Fruit fly (Drosophila melanogaster) whole organism, embryonic: ENCODE results near the gene STUB1.

ENCODE experiments used
- ATbp ChIP-seq: fragments of 200-800 bp; sonication (Bioruptor generic); optimal IDR thresholded peaks from 2 replicates; lab custom pipeline; 2017; ENCODE audit warnings: missing biosample characterization, mild to moderate bottlenecking, missing genetic modification characterization, missing genetic modification reagents
- CG10267 ChIP-seq: fragments of 200-800 bp; sonication (Bioruptor generic); optimal IDR thresholded peaks from 2 replicates; lab custom pipeline; 2018; ENCODE audit warnings: missing biosample characterization, mild to moderate bottlenecking, missing genetic modification characterization, moderate library complexity
- CG10565 ChIP-seq: fragments of 200-800 bp; sonication (Bioruptor generic); optimal IDR thresholded peaks from 3 replicates; lab custom pipeline; 2016; ENCODE audit warnings: missing biosample characterization, mild to moderate bottlenecking, missing genetic modification characterization
- CG11247 ChIP-seq: fragments of 200-800 bp; sonication (Bioruptor generic); IDR thresholded peaks from 2 replicates; pipeline ENCODE4 v1.3.6; 2022; ENCODE audit warnings: missing biosample characterization, missing genetic modification characterization
- CG11560 ChIP-seq: fragments of 200-800 bp; sonication (Bioruptor generic); IDR thresholded peaks from 3 replicates; pipeline ENCODE4 v1.3.6; 2022; ENCODE audit warnings: missing biosample characterization, missing genetic modification characterization
- CG14441 ChIP-seq: fragments of 200-800 bp; sonication (Bioruptor generic); IDR thresholded peaks from 2 replicates; pipeline ENCODE4 v1.3.6; 2022; ENCODE audit warnings: missing biosample characterization, missing genetic modification characterization
- CG14965 ChIP-seq: fragments of 200-800 bp; sonication (Bioruptor generic); optimal IDR thresholded peaks from 2 replicates; lab custom pipeline; 2016; ENCODE audit warnings: missing biosample characterization, missing genetic modification characterization, borderline replicate concordance
- CG17612 ChIP-seq: fragments of 200-800 bp; sonication (Bioruptor generic); IDR thresholded peaks from 2 replicates; pipeline ENCODE4 v1.3.6; 2022; ENCODE audit warnings: missing biosample characterization, missing genetic modification characterization
- CG30431 ChIP-seq: fragments of 200-800 bp; sonication (Bioruptor generic); optimal IDR thresholded peaks from 2 replicates; lab custom pipeline; 2017; ENCODE audit warnings: missing biosample characterization, missing genetic modification characterization
- CG32772 ChIP-seq: fragments of 200-800 bp; sonication (Bioruptor generic); IDR thresholded peaks from 2 replicates; pipeline ENCODE4 v1.3.6; 2022; ENCODE audit warnings: missing biosample characterization, missing genetic modification characterization
- CG4328 ChIP-seq: fragments of 200-800 bp; sonication (Bioruptor generic); optimal IDR thresholded peaks from 3 replicates; lab custom pipeline; 2017; ENCODE audit warnings: missing biosample characterization, missing genetic modification reagents, missing genetic modification characterization
- CG4424 ChIP-seq: fragments of 200-800 bp; sonication (Bioruptor generic); optimal IDR thresholded peaks from 3 replicates; lab custom pipeline; 2016; ENCODE audit warnings: missing biosample characterization, missing genetic modification characterization
- CG6254 ChIP-seq: fragments of 200-800 bp; sonication (Bioruptor generic); optimal IDR thresholded peaks from 3 replicates; lab custom pipeline; 2017; ENCODE audit warnings: mild to moderate bottlenecking, missing biosample characterization, missing genetic modification reagents, missing genetic modification characterization
- CG7271 ChIP-seq: fragments of 200-800 bp; sonication (Bioruptor generic); optimal IDR thresholded peaks from 2 replicates; lab custom pipeline; 2018; ENCODE audit warnings: missing biosample characterization, mild to moderate bottlenecking, missing genetic modification characterization, moderate library complexity
- D ChIP-seq, 2 experiments: fragments of 200-800 bp in 1 of 2; fragments of >200 bp in 1 of 2; sonication (Bioruptor generic) in 1 of 2; optimal IDR thresholded peaks; 2 replicates in 1 of 2; 3 replicates in 1 of 2; lab custom pipeline; 2017; ENCODE audit warnings: mild to moderate bottlenecking in 1 of 2, missing biosample characterization in 1 of 2, missing genetic modification characterization in 1 of 2, missing genetic modification reagents in 1 of 2
- Dip2 ChIP-seq: fragments of 200-800 bp; sonication (Bioruptor generic); IDR thresholded peaks from 2 replicates; pipeline ENCODE4 v1.3.6; 2022; ENCODE audit warnings: missing biosample characterization, missing genetic modification characterization
- Dip3 ChIP-seq: fragments of 200-800 bp; sonication (Bioruptor generic); optimal IDR thresholded peaks from 3 replicates; lab custom pipeline; 2016; ENCODE audit warnings: missing biosample characterization, missing genetic modification characterization
- Doc3 ChIP-seq: fragments of 200-800 bp; sonication (Bioruptor generic); IDR thresholded peaks from 3 replicates; pipeline ENCODE4 v1.3.6; 2022; ENCODE audit warnings: missing biosample characterization, missing genetic modification characterization; ENCODE audit not compliant: partially characterized antibody
- Dp ChIP-seq: fragments of 200-800 bp; sonication (Bioruptor generic); optimal IDR thresholded peaks from 2 replicates; lab custom pipeline; 2018; ENCODE audit warnings: missing biosample characterization, mild to moderate bottlenecking, missing genetic modification characterization, moderate library complexity
- Elba2 ChIP-seq: fragments of 200-800 bp; sonication (Bioruptor generic); optimal IDR thresholded peaks from 3 replicates; lab custom pipeline; 2016; ENCODE audit warnings: missing biosample characterization, missing genetic modification characterization
- GATAe ChIP-seq: fragments of 200-800 bp; sonication (Bioruptor generic); conservative IDR thresholded peaks from 2 replicates; pipeline ENCODE4 v1.3.6; 2022; ENCODE audit warnings: missing biosample characterization, missing genetic modification characterization
- HLHmδ ChIP-seq: fragments of 200-800 bp; sonication (Bioruptor generic); optimal IDR thresholded peaks from 2 replicates; lab custom pipeline; 2018; ENCODE audit warnings: missing biosample characterization, mild to moderate bottlenecking, missing genetic modification characterization, moderate library complexity
- HmgD ChIP-seq: fragments of 200-800 bp; sonication (Bioruptor generic); optimal IDR thresholded peaks from 3 replicates; lab custom pipeline; 2016; ENCODE audit warnings: missing biosample characterization, missing genetic modification characterization
- Hr78 ChIP-seq, 2 experiments: fragments of 200-800 bp in 1 of 2; fragments of >200 bp in 1 of 2; sonication (Bioruptor generic) in 1 of 2; optimal IDR thresholded peaks; 2 replicates each; lab custom pipeline; 2017 to 2019; ENCODE audit warnings: missing biosample characterization in 2 of 2, missing genetic modification characterization in 2 of 2, mild to moderate bottlenecking in 1 of 2, moderate library complexity in 1 of 2
- MESR4 ChIP-seq: fragments of 200-800 bp; sonication (Bioruptor generic); optimal IDR thresholded peaks from 2 replicates; lab custom pipeline; 2018; ENCODE audit warnings: missing biosample characterization, mild to moderate bottlenecking, missing genetic modification characterization, moderate library complexity
- Max ChIP-seq: fragments of 200-800 bp; sonication (Bioruptor generic); optimal IDR thresholded peaks from 2 replicates; lab custom pipeline; 2016; ENCODE audit warnings: missing biosample characterization, mild to moderate bottlenecking, missing genetic modification characterization
- Sin3A ChIP-seq: fragments of >200 bp; optimal IDR thresholded peaks from 2 replicates; lab custom pipeline; 2018
- ash1 ChIP-seq: fragments of 200-800 bp; sonication (Bioruptor generic); optimal IDR thresholded peaks from 2 replicates; lab custom pipeline; 2018; ENCODE audit warnings: missing biosample characterization, mild to moderate bottlenecking, missing genetic modification characterization
- az2 ChIP-seq: fragments of 200-800 bp; sonication (Bioruptor generic); optimal IDR thresholded peaks from 3 replicates; lab custom pipeline; 2016; ENCODE audit warnings: missing biosample characterization, missing genetic modification characterization
- bbx ChIP-seq: fragments of 200-800 bp; sonication (Bioruptor generic); IDR thresholded peaks from 2 replicates; pipeline ENCODE4 v1.3.6; 2022; ENCODE audit warnings: missing biosample characterization, missing genetic modification characterization; ENCODE audit not compliant: partially characterized antibody
- br ChIP-seq: fragments of >200 bp; optimal IDR thresholded peaks from 2 replicates; lab custom pipeline; 2017
- corto ChIP-seq: fragments of 200-800 bp; sonication (Bioruptor generic); optimal IDR thresholded peaks from 2 replicates; lab custom pipeline; 2016; ENCODE audit warnings: missing biosample characterization, mild to moderate bottlenecking, missing genetic modification characterization, moderate library complexity
- dati ChIP-seq: fragments of 200-800 bp; sonication (Bioruptor generic); IDR thresholded peaks from 2 replicates; pipeline ENCODE4 v1.3.6; 2022; ENCODE audit warnings: missing biosample characterization, missing genetic modification characterization
- dysf ChIP-seq: fragments of 200-800 bp; sonication (Bioruptor generic); IDR thresholded peaks from 3 replicates; pipeline ENCODE4 v1.3.6; 2022; ENCODE audit warnings: missing biosample characterization, missing genetic modification characterization
- ems ChIP-seq: fragments of 200-800 bp; sonication (Bioruptor generic); optimal IDR thresholded peaks from 3 replicates; lab custom pipeline; 2016; ENCODE audit warnings: missing biosample characterization, missing genetic modification characterization
- ewg ChIP-seq: fragments of 200-800 bp; sonication (Bioruptor generic); optimal IDR thresholded peaks from 3 replicates; lab custom pipeline; 2017; ENCODE audit warnings: mild to moderate bottlenecking, missing biosample characterization, missing genetic modification reagents, missing genetic modification characterization
- fd102C ChIP-seq: fragments of 200-800 bp; sonication (Bioruptor generic); optimal IDR thresholded peaks from 2 replicates; lab custom pipeline; 2018; ENCODE audit warnings: missing biosample characterization, mild to moderate bottlenecking, missing genetic modification characterization, moderate library complexity
- fd64A ChIP-seq: fragments of 200-800 bp; sonication (Bioruptor generic); optimal IDR thresholded peaks from 3 replicates; lab custom pipeline; 2018; ENCODE audit warnings: missing biosample characterization, mild to moderate bottlenecking, missing genetic modification characterization
- gro ChIP-seq: fragments of 200-800 bp; sonication (Bioruptor generic); optimal IDR thresholded peaks from 2 replicates; lab custom pipeline; 2016; ENCODE audit warnings: missing biosample characterization, missing genetic modification characterization
- h ChIP-seq: fragments of >200 bp; optimal IDR thresholded peaks from 2 replicates; lab custom pipeline; 2017
- ham ChIP-seq: fragments of 200-800 bp; sonication (Bioruptor generic); IDR thresholded peaks from 2 replicates; pipeline ENCODE4 v1.3.6; 2022; ENCODE audit warnings: missing biosample characterization, missing genetic modification characterization
- hkb ChIP-seq, 2 experiments: fragments of 200-800 bp in 1 of 2; fragments of >200 bp in 1 of 2; sonication (Bioruptor generic) in 1 of 2; IDR thresholded peaks in 1 of 2; optimal IDR thresholded peaks in 1 of 2; 2 replicates each; pipeline versions ENCODE4 v1.3.6 to Lab custom; 2017 to 2022; ENCODE audit warnings: missing biosample characterization in 1 of 2, missing genetic modification characterization in 1 of 2
- luna ChIP-seq: fragments of 200-800 bp; sonication (Bioruptor generic); optimal IDR thresholded peaks from 2 replicates; lab custom pipeline; 2016; ENCODE audit warnings: missing biosample characterization, missing genetic modification characterization
- nerfin-2 ChIP-seq: fragments of 200-800 bp; sonication (Bioruptor generic); IDR thresholded peaks from 2 replicates; pipeline ENCODE4 v1.3.6; 2022; ENCODE audit warnings: missing biosample characterization, missing genetic modification characterization; ENCODE audit not compliant: partially characterized antibody
- repo ChIP-seq: fragments of 200-800 bp; sonication (Bioruptor generic); optimal IDR thresholded peaks from 2 replicates; lab custom pipeline; 2016; ENCODE audit warnings: missing biosample characterization, missing genetic modification characterization
- rib ChIP-seq: fragments of 200-800 bp; sonication (Bioruptor generic); IDR thresholded peaks from 2 replicates; pipeline ENCODE4 v1.3.6; 2022; ENCODE audit warnings: missing biosample characterization, missing genetic modification characterization
- sc ChIP-seq, 3 experiments: fragments of >200 bp in 2 of 3; fragments of 200-800 bp in 1 of 3; sonication (Bioruptor generic) in 1 of 3; optimal IDR thresholded peaks; 2 replicates in 2 of 3; 3 replicates in 1 of 3; lab custom pipeline; 2017; ENCODE audit warnings: mild to moderate bottlenecking in 1 of 3, missing biosample characterization in 1 of 3, missing genetic modification characterization in 1 of 3, missing genetic modification reagents in 1 of 3
- sr ChIP-seq: fragments of 200-800 bp; sonication (Bioruptor generic); IDR thresholded peaks from 3 replicates; pipeline ENCODE4 v1.3.6; 2022; ENCODE audit warnings: missing biosample characterization, missing genetic modification characterization

STUB1 gene

DNA sequence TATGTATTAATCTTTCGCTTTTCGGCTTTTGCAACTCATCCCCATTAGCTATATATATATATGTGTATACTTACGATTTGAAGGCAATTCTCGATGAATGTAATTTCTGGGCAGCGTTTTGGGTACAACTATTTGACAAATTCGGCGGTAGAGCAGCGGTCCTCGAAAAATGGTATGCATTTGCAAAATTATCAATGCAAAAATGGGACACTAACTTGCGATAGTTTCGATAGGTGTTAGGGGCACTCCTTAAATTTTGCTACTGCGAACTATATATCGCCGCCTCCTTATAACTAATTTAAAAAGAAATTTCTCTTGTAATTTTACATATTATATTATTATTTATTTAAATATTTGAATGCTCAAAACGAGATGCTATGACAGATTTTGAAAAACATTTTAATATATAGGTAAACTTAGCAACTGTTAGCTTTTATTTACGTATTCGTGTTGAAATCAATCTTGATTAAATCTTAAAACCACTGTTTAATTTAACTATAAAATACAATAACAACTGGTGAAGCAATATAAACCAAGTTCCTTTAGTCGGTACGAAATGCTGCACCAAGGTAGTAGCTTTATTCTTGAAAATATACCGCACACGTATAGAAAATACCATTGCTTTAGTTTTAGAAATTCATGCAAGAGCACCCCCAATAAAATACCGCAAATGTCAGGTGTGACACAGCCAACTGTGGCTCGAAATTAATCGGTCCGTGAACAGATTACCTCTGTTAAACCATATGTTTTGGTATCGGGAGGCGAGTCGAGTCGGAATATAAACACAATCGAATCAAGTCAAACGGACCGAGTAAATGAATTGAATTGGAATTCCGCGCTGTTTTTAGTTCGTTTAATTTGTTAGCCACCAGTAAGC is 23.9 kb upstream of the STUB1 start, which contains the start of the genes CG5355 and Klp31E (continued):
- TF ChIP-seq CG32772 (GFP tag; lab: Robert Waterston, UW) (0 out of 2 replicates have a peak, but pooled peaks have one; percentile 4), dati (no peak), ATbp (GFP tag; lab: Kevin White, UChicago) (no peak), CG14441 (GFP tag; lab: Robert Waterston, UW) (no peak), gro (GFP tag; lab: Kevin White, UChicago) (no peak), CG11247 (GFP tag; lab: Robert Waterston, UW) (peak; percentile 44; the same call in 1 of the 2 replicates), CG6254 (GFP tag; lab: Kevin White, UChicago) (no peak), HmgD (GFP tag; lab: Kevin White, UChicago) (peak; percentile 56), Dip3 (GFP tag; lab: Kevin White, UChicago) (peak; percentile 46), br (lab: Kevin White, UChicago) (no peak), bbx (GFP tag; lab: Robert Waterston, UW) (peak; percentile 76), az2 (GFP tag; lab: Kevin White, UChicago) (peak; percentile 69), Max (GFP tag; lab: Kevin White, UChicago) (peak; percentile 28), CG10267 (tag; lab: Kevin White, UChicago) (peak; percentile 72), CG30431 (GFP tag; lab: Kevin White, UChicago) (peak; percentile 26), fd102C (GFP tag; lab: Kevin White, UChicago) (no peak), Sin3A (lab: Kevin White, UChicago) (no peak), HLHmδ (GFP tag; lab: Kevin White, UChicago) (no peak), hkb (optimal IDR thresholded peaks at IDR 0.05; lab: Kevin White, UChicago) (no peak), hkb (GFP tag; IDR thresholded peaks at IDR 0.05; lab: Robert Waterston, UW) (0 out of 2 replicates have a peak, but pooled peaks have one; percentile 24), CG11560 (no peak), MESR4 (GFP tag; lab: Kevin White, UChicago) (peak; percentile 53), ewg (peak; percentile 39), CG4424 (peak; percentile 73), dysf (GFP tag; lab: Robert Waterston, UW) (peak; percentile 61; the same call in 2 of the 3 replicates), Dip2 (GFP tag; lab: Robert Waterston, UW) (no peak), nerfin-2 (GFP tag; lab: Robert Waterston, UW) (no peak), CG14965 (GFP tag; lab: Kevin White, UChicago) (no peak), ash1 (no peak), sr (GFP tag; lab: Robert Waterston, UW) (no peak), Dp (GFP tag; lab: Kevin White, UChicago) (no peak), repo (GFP tag; lab: Kevin White, UChicago) (no peak), sc (optimal IDR thresholded peaks at IDR 0.05; lab: Kevin White, UChicago) (no peak), sc (GFP tag; optimal IDR thresholded peaks at IDR 0.05; lab: Kevin White, UChicago) (peak; percentile 67), CG4328 (peak; percentile 69), corto (GFP tag; lab: Kevin White, UChicago) (no peak), h (lab: Kevin White, UChicago) (no peak), ems (GFP tag; lab: Kevin White, UChicago) (peak; percentile 46), fd64A (GFP tag; lab: Kevin White, UChicago) (no peak), Elba2 (GFP tag; lab: Kevin White, UChicago) (no peak), GATAe (GFP tag; lab: Robert Waterston, UW) (no peak), ham (GFP tag; lab: Robert Waterston, UW) (no peak), D (optimal IDR thresholded peaks at IDR 0.05; lab: Kevin White, UChicago) (no peak), D (GFP tag; optimal IDR thresholded peaks at IDR 0.05; lab: Kevin White, UChicago) (peak; percentile 66), CG10565 (GFP tag; lab: Kevin White, UChicago) (no peak), Hr78 (GFP tag; optimal IDR thresholded peaks at IDR 0.05; lab: Kevin White, UChicago) (no peak), Doc3 (GFP tag; lab: Robert Waterston, UW) (peak; percentile 72), luna (GFP tag; lab: Kevin White, UChicago) (no peak), CG7271 (tag; lab: Kevin White, UChicago) (no peak), CG17612 (no peak), rib (peak; percentile 40; the same call in 1 of the 2 replicates)
